Worm (Caenorhabditis elegans) whole organism, early embryonic: ENCODE data around the gene tsp-2.

ENCODE experiments used
- B0310.2 ChIP-seq: sonication (generic microtip); optimal IDR thresholded peaks from 2 replicates; lab custom pipeline; 2016; ENCODE audit warnings: mild to moderate bottlenecking, missing genetic modification characterization, missing compliant biosample characterization
- F13C5.2 ChIP-seq: sonication (generic microtip); optimal IDR thresholded peaks from 2 replicates; lab custom pipeline; 2017; ENCODE audit warnings: mild to moderate bottlenecking, missing genetic modification characterization, inconsistent platforms, missing compliant biosample characterization
- aly-1 ChIP-seq: sonication (generic microtip); optimal IDR thresholded peaks from 2 replicates; lab custom pipeline; 2016; ENCODE audit warnings: missing genetic modification characterization, missing compliant biosample characterization
- ama-1 ChIP-seq: fragments of 150-350 bp; optimal IDR thresholded peaks from 2 replicates; lab custom pipeline; 2014
- ceh-13 ChIP-seq: fragments of 200-800 bp; sonication (Bioruptor generic); optimal IDR thresholded peaks from 2 replicates; lab custom pipeline; 2018; ENCODE audit warnings: mild to moderate bottlenecking, missing genetic modification characterization, missing compliant biosample characterization
- ceh-36 ChIP-seq: sonication (generic microtip); optimal IDR thresholded peaks from 2 replicates; lab custom pipeline; 2016; ENCODE audit warnings: missing genetic modification characterization, inconsistent platforms, missing compliant biosample characterization
- ets-7 ChIP-seq: sonication (generic microtip); optimal IDR thresholded peaks from 2 replicates; lab custom pipeline; 2016; ENCODE audit warnings: missing genotype, missing genetic modification characterization, missing compliant biosample characterization
- flt-1 ChIP-seq: fragments of 200-800 bp; sonication (Bioruptor generic); IDR thresholded peaks from 2 replicates; pipeline ENCODE4 v1.3.6; 2022; ENCODE audit warnings: missing genetic modification characterization, missing compliant biosample characterization
- hmbx-1 ChIP-seq: sonication (generic microtip); optimal IDR thresholded peaks from 2 replicates; lab custom pipeline; 2016; ENCODE audit warnings: mild to moderate bottlenecking, missing genetic modification characterization, missing compliant biosample characterization
- hmg-4 ChIP-seq: fragments of 200-800 bp; sonication (Bioruptor generic); optimal IDR thresholded peaks from 2 replicates; lab custom pipeline; 2018; ENCODE audit warnings: mild to moderate bottlenecking, missing genetic modification characterization, missing compliant biosample characterization
- hnd-1 ChIP-seq: sonication (generic microtip); optimal IDR thresholded peaks from 2 replicates; lab custom pipeline; 2016; ENCODE audit warnings: missing genetic modification characterization, missing compliant biosample characterization
- pes-1 ChIP-seq: fragments of 200-800 bp; sonication (Bioruptor generic); IDR thresholded peaks from 2 replicates; pipeline ENCODE4 v1.3.6; 2022; ENCODE audit warnings: missing genetic modification reagents, missing genetic modification characterization, missing compliant biosample characterization
- scrt-1 ChIP-seq: fragments of 200-800 bp; sonication (Bioruptor generic); IDR thresholded peaks from 2 replicates; pipeline ENCODE4 v1.3.6; 2022; ENCODE audit warnings: missing genetic modification characterization, missing compliant biosample characterization
- sea-1 ChIP-seq: fragments of 200-800 bp; sonication (Bioruptor generic); conservative IDR thresholded peaks from 2 replicates; pipeline ENCODE4 v1.3.6; 2022; ENCODE audit warnings: missing genetic modification characterization, missing compliant biosample characterization
- tbx-11 ChIP-seq: fragments of 200-800 bp; sonication (Bioruptor generic); IDR thresholded peaks from 2 replicates; pipeline ENCODE4 v1.3.6; 2022; ENCODE audit warnings: missing genetic modification characterization, missing compliant biosample characterization
- tbx-37 ChIP-seq: fragments of 200-800 bp; sonication (Bioruptor generic); conservative IDR thresholded peaks from 2 replicates; pipeline ENCODE4 v1.3.6; 2022; ENCODE audit warnings: missing genetic modification reagents, missing genetic modification characterization, missing compliant biosample characterization
- tra-4 ChIP-seq: sonication (generic microtip); optimal IDR thresholded peaks from 2 replicates; lab custom pipeline; 2017; ENCODE audit warnings: missing genetic modification characterization, missing compliant biosample characterization

Gene tsp-2

DNA sequence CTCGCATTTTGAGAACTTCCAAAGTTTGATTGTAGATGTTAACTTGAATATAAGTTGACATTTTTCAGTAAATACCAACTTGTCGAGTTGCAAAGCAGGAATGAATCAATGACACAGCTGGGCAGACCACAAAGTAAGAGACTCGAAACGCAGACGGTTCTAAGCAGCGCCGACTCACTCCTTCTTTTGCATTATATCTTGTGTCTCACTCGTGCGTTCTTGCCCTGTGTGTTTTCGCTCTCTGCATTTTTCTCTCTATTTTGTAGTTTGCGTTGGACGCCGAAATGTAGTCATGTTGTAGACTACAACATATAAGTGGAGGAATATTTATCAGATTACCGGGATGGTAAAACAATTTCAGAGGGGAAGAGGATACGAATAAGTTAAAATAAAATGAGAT, 5.1 kb upstream of the tsp-2 start, which contains the start of gene C02F5.12:
Gene C02F5.12, minus strand, starts transcription at position 221 of the 400 bp plus-strand sequence.
- TF ChIP-seq scrt-1 (GFP tag; lab: Robert Waterston, UW): no peak
- TF ChIP-seq pes-1 (GFP tag; lab: Robert Waterston, UW): no peak
- no peak for TF ChIP-seq B0310.2 (tag; lab: Kevin White, UChicago)
- TF ChIP-seq tbx-11 (GFP tag; lab: Robert Waterston, UW): no peak
- no peak for TF ChIP-seq hnd-1 (tag; lab: Kevin White, UChicago)
- TF ChIP-seq sea-1 (GFP tag; lab: Robert Waterston, UW): no peak
- no peak for TF ChIP-seq ets-7 (tag; lab: Kevin White, UChicago)
- no peak for TF ChIP-seq ama-1 (lab: Kevin White, UChicago)
- no peak for TF ChIP-seq ceh-13
- TF ChIP-seq flt-1 (GFP tag; lab: Robert Waterston, UW): no peak
- no peak for TF ChIP-seq aly-1
- TF ChIP-seq tbx-37 (GFP tag; lab: Robert Waterston, UW): no peak

DNA sequence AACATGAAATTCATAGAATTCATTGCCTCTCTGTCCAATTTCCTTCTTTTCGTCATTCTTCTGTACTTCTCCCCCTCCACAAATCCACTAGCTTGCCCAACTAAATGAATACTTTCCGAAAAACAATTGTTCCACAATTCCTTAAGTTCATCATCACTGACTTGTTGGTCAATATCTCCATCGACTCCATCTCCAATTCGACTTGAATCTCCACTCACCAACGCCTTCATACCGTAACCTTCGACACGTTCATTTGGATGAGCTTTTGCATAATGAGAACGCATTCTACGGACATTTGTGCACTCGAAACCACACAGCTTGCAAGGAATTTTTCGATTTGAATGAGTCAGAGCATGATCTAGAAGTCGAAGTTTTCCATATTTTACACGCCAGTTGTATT, 3.2 kb upstream of the tsp-2 start:
- TF ChIP-seq tra-4 (tag; lab: Kevin White, UChicago): no peak
- TF ChIP-seq scrt-1 (GFP tag; lab: Robert Waterston, UW): no peak
- TF ChIP-seq F13C5.2 (tag; lab: Kevin White, UChicago): no peak
- no peak for TF ChIP-seq hmbx-1 (tag; lab: Kevin White, UChicago)
- no peak for TF ChIP-seq hnd-1 (tag; lab: Kevin White, UChicago)

DNA sequence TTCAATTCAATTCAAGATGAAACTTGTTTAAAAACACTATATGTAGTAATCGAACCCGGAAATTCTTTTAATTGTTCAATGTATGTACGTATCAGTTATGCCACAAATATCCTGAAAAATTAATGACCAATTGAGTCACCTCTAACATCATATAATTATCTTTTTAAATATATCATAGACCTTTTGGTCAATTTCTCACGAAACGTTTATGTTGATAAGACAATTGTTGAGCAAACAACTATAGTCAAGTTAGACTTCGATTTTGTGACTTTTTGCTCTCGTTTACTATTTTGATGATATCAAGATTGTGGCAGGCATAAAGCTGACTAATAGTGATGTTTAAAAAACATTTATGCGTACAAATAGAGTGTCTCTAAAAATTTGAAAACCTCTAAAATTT, 2.5 kb upstream of the tsp-2 start:
- TF ChIP-seq B0310.2 (tag; lab: Kevin White, UChicago) (no peak), aly-1 (no peak), tbx-11 (GFP tag; lab: Robert Waterston, UW) (no peak), ceh-36 (tag; lab: Kevin White, UChicago) (no peak)

DNA sequence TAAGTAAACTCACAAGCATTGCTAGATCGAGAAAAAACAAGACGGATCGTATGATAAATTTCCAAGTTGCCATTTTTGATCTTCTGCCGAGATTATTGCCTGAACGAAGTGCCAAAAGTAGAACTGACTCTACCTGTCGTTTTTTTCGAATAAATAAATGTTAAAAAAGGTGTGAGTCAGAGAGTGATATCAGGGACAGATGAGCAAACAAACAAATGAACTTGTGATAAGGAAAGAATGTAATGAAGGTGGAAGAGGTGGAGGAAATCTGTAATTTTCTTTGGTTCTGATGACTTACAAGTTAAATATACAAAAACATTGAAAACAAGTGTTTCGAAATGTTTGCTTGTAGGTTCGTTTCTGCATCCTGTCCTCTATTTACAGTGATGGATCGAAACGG, 1.6 kb upstream of the tsp-2 start, which contains the start of gene tsp-1:
Gene tsp-1, minus strand, starts transcription at position 99 of the 400 bp plus-strand sequence.
- TF ChIP-seq pes-1 (GFP tag; lab: Robert Waterston, UW) (no peak), tbx-37 (GFP tag; lab: Robert Waterston, UW) (no peak), flt-1 (GFP tag; lab: Robert Waterston, UW) (no peak), tra-4 (tag; lab: Kevin White, UChicago) (no peak), hmg-4 (no peak), aly-1 (no peak), scrt-1 (GFP tag; lab: Robert Waterston, UW) (no peak), ceh-13 (no peak), F13C5.2 (tag; lab: Kevin White, UChicago) (no peak), hmbx-1 (tag; lab: Kevin White, UChicago) (no peak), hnd-1 (tag; lab: Kevin White, UChicago) (no peak)

DNA sequence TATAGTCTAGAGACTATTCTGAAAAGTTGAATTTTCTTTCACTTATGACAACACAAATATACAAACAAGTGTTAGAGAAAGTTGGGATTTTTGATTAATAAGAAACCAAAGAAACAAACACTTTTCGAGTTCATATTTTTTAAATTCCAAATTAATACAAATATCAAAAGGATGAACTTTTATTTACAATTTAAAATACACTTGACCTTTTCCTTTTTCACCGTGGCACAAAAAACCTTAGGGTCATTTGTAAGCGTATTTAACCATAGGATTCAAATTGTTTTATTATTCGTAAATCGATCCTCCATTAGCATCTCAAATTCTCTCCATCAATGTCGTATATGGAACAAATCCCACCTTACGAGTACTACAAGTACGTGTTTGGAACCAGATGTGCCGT, 1.9 kb downstream of the tsp-2 start, which contains the start of gene C02F5.5:
Gene C02F5.5, plus strand, starts transcription at position 301 of the 400 bp plus-strand sequence.
- TF ChIP-seq aly-1 (no peak), ets-7 (tag; lab: Kevin White, UChicago) (no peak), sea-1 (GFP tag; lab: Robert Waterston, UW) (no peak), hmg-4 (no peak), hmbx-1 (tag; lab: Kevin White, UChicago) (no peak), ama-1 (lab: Kevin White, UChicago) (no peak), tbx-37 (GFP tag; lab: Robert Waterston, UW) (no peak), scrt-1 (GFP tag; lab: Robert Waterston, UW) (no peak), B0310.2 (tag; lab: Kevin White, UChicago) (no peak), tbx-11 (GFP tag; lab: Robert Waterston, UW) (no peak), ceh-36 (tag; lab: Kevin White, UChicago) (no peak), F13C5.2 (tag; lab: Kevin White, UChicago) (no peak), pes-1 (GFP tag; lab: Robert Waterston, UW) (no peak), tra-4 (tag; lab: Kevin White, UChicago) (no peak)

DNA sequence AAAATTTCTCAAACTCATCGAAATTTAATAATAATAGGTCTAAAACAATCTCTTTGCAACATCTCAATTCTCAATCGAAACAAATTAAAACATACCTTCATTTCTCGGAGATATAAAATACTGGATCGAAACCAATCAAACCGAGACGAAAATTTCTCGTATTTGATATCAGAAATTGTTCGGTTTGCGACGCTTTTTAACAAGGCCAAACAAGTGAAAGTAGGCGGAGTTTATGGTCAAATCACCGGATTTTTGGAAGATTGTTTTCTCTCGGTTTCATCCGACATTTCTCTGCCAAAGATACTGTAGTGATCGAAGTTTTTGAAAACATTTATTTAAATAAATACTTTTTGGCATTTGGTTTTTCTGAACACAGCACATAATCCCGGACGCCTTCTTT, 2.4 kb downstream of the tsp-2 start, which contains the start of gene C02F5.14:
Gene C02F5.14, minus strand, starts transcription at position 157 of the 400 bp plus-strand sequence.
- TF ChIP-seq B0310.2 (tag; lab: Kevin White, UChicago): no peak
- no peak for TF ChIP-seq sea-1 (GFP tag; lab: Robert Waterston, UW)
- TF ChIP-seq ama-1 (lab: Kevin White, UChicago): no peak
- TF ChIP-seq hnd-1 (tag; lab: Kevin White, UChicago): no peak
- TF ChIP-seq flt-1 (GFP tag; lab: Robert Waterston, UW): no peak
- no peak for TF ChIP-seq ets-7 (tag; lab: Kevin White, UChicago)
- no peak for TF ChIP-seq tra-4 (tag; lab: Kevin White, UChicago)
- TF ChIP-seq tbx-11 (GFP tag; lab: Robert Waterston, UW): no peak
- no peak for TF ChIP-seq ceh-36 (tag; lab: Kevin White, UChicago)
- no peak for TF ChIP-seq ceh-13

DNA sequence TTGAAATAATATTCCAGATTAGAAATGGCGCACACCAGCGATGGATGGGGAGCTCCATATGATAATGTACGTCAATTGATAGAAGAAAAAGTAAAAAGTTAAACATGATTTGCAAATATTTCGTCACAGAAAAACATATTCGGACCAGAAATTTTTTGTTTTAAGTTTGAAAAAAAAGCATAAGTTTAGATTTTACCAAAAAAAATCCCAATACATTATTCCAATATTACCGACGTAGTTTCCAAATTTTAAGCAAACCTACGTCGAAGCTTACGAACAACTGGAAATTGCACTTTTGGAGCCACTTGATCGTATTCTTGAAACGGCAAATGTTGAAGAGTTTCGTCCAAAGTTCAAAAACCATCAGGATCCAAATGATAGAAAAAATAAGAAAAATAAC, 5.1 kb downstream of the tsp-2 start, which contains the start of gene henn-1:
Gene henn-1, plus strand, starts transcription at position 18 of the 400 bp plus-strand sequence.
- TF ChIP-seq ceh-36 (tag; lab: Kevin White, UChicago): no peak
- no peak for TF ChIP-seq scrt-1 (GFP tag; lab: Robert Waterston, UW)
- TF ChIP-seq tbx-11 (GFP tag; lab: Robert Waterston, UW): no peak
- no peak for TF ChIP-seq tra-4 (tag; lab: Kevin White, UChicago)
- TF ChIP-seq tbx-37 (GFP tag; lab: Robert Waterston, UW): no peak
- no peak for TF ChIP-seq ceh-13
- TF ChIP-seq ets-7 (tag; lab: Kevin White, UChicago): no peak
- TF ChIP-seq sea-1 (GFP tag; lab: Robert Waterston, UW): no peak
- TF ChIP-seq ama-1 (lab: Kevin White, UChicago): no peak
- no peak for TF ChIP-seq aly-1
- TF ChIP-seq hmbx-1 (tag; lab: Kevin White, UChicago): no peak
- TF ChIP-seq hnd-1 (tag; lab: Kevin White, UChicago): no peak
- TF ChIP-seq F13C5.2 (tag; lab: Kevin White, UChicago): no peak
- TF ChIP-seq pes-1 (GFP tag; lab: Robert Waterston, UW): no peak
- TF ChIP-seq hmg-4: no peak
